Worm (Caenorhabditis elegans) whole organism, young adult: ENCODE results near the gene C17C3.9.

ENCODE experiments used
- B0336.3 ChIP-seq: fragments of 200-800 bp; sonication (Bioruptor generic); IDR thresholded peaks from 2 replicates; pipeline ENCODE4 v1.3.6; 2022; ENCODE audit warnings: missing genetic modification characterization, missing compliant biosample characterization
- C06A6.2 ChIP-seq: fragments of 200-800 bp; sonication (Bioruptor generic); conservative IDR thresholded peaks from 2 replicates; pipeline ENCODE4 v1.3.6; 2022; ENCODE audit warnings: missing genetic modification characterization, missing compliant biosample characterization
- C17E4.6 ChIP-seq: fragments of 200-800 bp; sonication (Bioruptor generic); IDR thresholded peaks from 2 replicates; pipeline ENCODE4 v1.3.6; 2022; ENCODE audit warnings: missing genetic modification reagents, missing genetic modification characterization, missing compliant biosample characterization
- F22D6.2 ChIP-seq: sonication (generic microtip); optimal IDR thresholded peaks from 2 replicates; lab custom pipeline; 2016; ENCODE audit warnings: mild to moderate bottlenecking, missing genetic modification characterization, missing compliant biosample characterization
- F23B12.7 ChIP-seq: sonication (generic microtip); optimal IDR thresholded peaks from 2 replicates; lab custom pipeline; 2017; ENCODE audit warnings: missing genetic modification characterization, mild to moderate bottlenecking, missing compliant biosample characterization, antibody characterized with exemption, moderate library complexity; ENCODE audit not compliant: insufficient read depth
- F39B2.1 ChIP-seq: fragments of 200-800 bp; sonication (Bioruptor generic); IDR thresholded peaks from 2 replicates; pipeline ENCODE4 v1.3.6; 2022; ENCODE audit warnings: missing genetic modification reagents, missing genetic modification characterization, missing compliant biosample characterization
- F49E8.2 ChIP-seq: sonication (generic microtip); optimal IDR thresholded peaks from 3 replicates; lab custom pipeline; 2017; ENCODE audit warnings: missing genetic modification characterization, mild to moderate bottlenecking, missing compliant biosample characterization, antibody characterized with exemption, moderate library complexity; ENCODE audit not compliant: insufficient read depth
- F55B11.4 ChIP-seq: sonication (generic microtip); optimal IDR thresholded peaks from 2 replicates; lab custom pipeline; 2016; ENCODE audit warnings: missing compliant biosample characterization, missing genetic modification characterization, borderline replicate concordance; ENCODE audit not compliant: insufficient read depth
- K11D2.4 ChIP-seq: fragments of 200-800 bp; sonication (Bioruptor generic); IDR thresholded peaks from 2 replicates; pipeline ENCODE4 v1.3.6; 2022; ENCODE audit warnings: missing genetic modification reagents, missing genetic modification characterization, missing compliant biosample characterization
- K12H6.12 ChIP-seq: fragments of 200-800 bp; sonication (Bioruptor generic); optimal IDR thresholded peaks from 2 replicates; lab custom pipeline; 2018; ENCODE audit warnings: mild to moderate bottlenecking, missing genetic modification characterization, missing compliant biosample characterization
- Y53F4B.3 ChIP-seq: fragments of 200-800 bp; sonication (Bioruptor generic); IDR thresholded peaks from 2 replicates; pipeline ENCODE4 v1.3.6; 2022; ENCODE audit warnings: missing genetic modification reagents, missing genetic modification characterization, missing compliant biosample characterization
- Y95B8A.8 ChIP-seq: fragments of 200-800 bp; sonication (Bioruptor generic); IDR thresholded peaks from 2 replicates; pipeline ENCODE4 v1.3.6; 2022; ENCODE audit warnings: missing genetic modification reagents, missing genetic modification characterization, missing compliant biosample characterization
- ama-1 ChIP-seq, 3 experiments: fragments of 150-350 bp in 1 of 3; sonication (generic microtip) in 2 of 3; optimal IDR thresholded peaks; 2 replicates each; lab custom pipeline; 2014 to 2018; ENCODE audit warnings: missing biosample characterization in 2 of 3, missing genetic modification characterization in 2 of 3, missing genetic modification reagents in 2 of 3
- aptf-2 ChIP-seq: fragments of 200-800 bp; sonication (Bioruptor generic); conservative IDR thresholded peaks from 2 replicates; pipeline ENCODE4 v1.3.6; 2022; ENCODE audit warnings: missing genetic modification reagents, missing genetic modification characterization, missing compliant biosample characterization
- attf-6 ChIP-seq: fragments of 200-800 bp; sonication (Bioruptor generic); IDR thresholded peaks from 2 replicates; pipeline ENCODE4 v1.3.6; 2022; ENCODE audit warnings: missing genetic modification reagents, missing genetic modification characterization, missing compliant biosample characterization
- ccch-3 ChIP-seq: fragments of 200-800 bp; sonication (Bioruptor generic); optimal IDR thresholded peaks from 2 replicates; lab custom pipeline; 2018; ENCODE audit warnings: mild to moderate bottlenecking, missing genetic modification characterization, missing compliant biosample characterization
- ceh-27 ChIP-seq: fragments of 200-800 bp; sonication (Bioruptor generic); optimal IDR thresholded peaks from 2 replicates; lab custom pipeline; 2018; ENCODE audit warnings: mild to moderate bottlenecking, missing genetic modification characterization, moderate library complexity, missing compliant biosample characterization
- ceh-79 ChIP-seq: sonication (generic microtip); optimal IDR thresholded peaks from 2 replicates; lab custom pipeline; 2017; ENCODE audit warnings: mild to moderate bottlenecking, missing genetic modification characterization, missing compliant biosample characterization
- dox-1 ChIP-seq: fragments of 200-800 bp; sonication (Bioruptor generic); IDR thresholded peaks from 2 replicates; pipeline ENCODE4 v1.3.6; 2022; ENCODE audit warnings: missing genetic modification reagents, missing genetic modification characterization, missing compliant biosample characterization
- dpl-1 ChIP-seq: fragments of 150-350 bp; optimal IDR thresholded peaks from 2 replicates; lab custom pipeline; 2014; ENCODE audit warnings: missing biosample characterization, missing genetic modification reagents, missing genetic modification characterization
- efl-1 ChIP-seq: fragments of 150-350 bp; optimal IDR thresholded peaks from 2 replicates; lab custom pipeline; 2014; ENCODE audit warnings: missing biosample characterization, missing genetic modification reagents, missing genetic modification characterization
- hmg-1.2 ChIP-seq: fragments of 200-800 bp; sonication (Bioruptor generic); IDR thresholded peaks from 2 replicates; pipeline ENCODE4 v1.3.6; 2022; ENCODE audit warnings: missing genetic modification reagents, missing genetic modification characterization, missing compliant biosample characterization
- let-607 ChIP-seq, 2 experiments: fragments of 200-800 bp in 1 of 2; sonication (Bioruptor generic) in 1 of 2; sonication (generic microtip) in 1 of 2; optimal IDR thresholded peaks; 2 replicates each; lab custom pipeline; 2016 to 2018; ENCODE audit warnings: mild to moderate bottlenecking in 2 of 2, missing compliant biosample characterization in 2 of 2, missing genetic modification characterization in 2 of 2, moderate library complexity in 2 of 2, missing genotype in 1 of 2
- lin-26 ChIP-seq: fragments of 200-800 bp; sonication (Bioruptor generic); IDR thresholded peaks from 2 replicates; pipeline ENCODE4 v1.3.6; 2022; ENCODE audit warnings: missing genetic modification reagents, missing genetic modification characterization, missing compliant biosample characterization
- lin-35 ChIP-seq, 3 experiments: fragments of 150-350 bp in 2 of 3; sonication (generic microtip) in 1 of 3; optimal IDR thresholded peaks; 2 replicates each; lab custom pipeline; 2014 to 2018; ENCODE audit warnings: missing biosample characterization in 3 of 3, missing genetic modification characterization in 3 of 3, missing genetic modification reagents in 3 of 3
- lir-1 ChIP-seq: fragments of 200-800 bp; sonication (Bioruptor generic); conservative IDR thresholded peaks from 2 replicates; pipeline ENCODE4 v1.3.6; 2022; ENCODE audit warnings: missing genetic modification reagents, missing genetic modification characterization, missing compliant biosample characterization
- lsl-1 ChIP-seq: fragments of 200-800 bp; sonication (Bioruptor generic); optimal IDR thresholded peaks from 2 replicates; lab custom pipeline; 2018; ENCODE audit warnings: mild to moderate bottlenecking, missing genetic modification characterization, moderate library complexity, missing compliant biosample characterization
- madf-3 ChIP-seq: fragments of 200-800 bp; sonication (Bioruptor generic); IDR thresholded peaks from 2 replicates; pipeline ENCODE4 v1.3.6; 2022; ENCODE audit warnings: missing genetic modification reagents, missing genetic modification characterization, missing compliant biosample characterization
- madf-6 ChIP-seq: fragments of 200-800 bp; sonication (Bioruptor generic); IDR thresholded peaks from 2 replicates; pipeline ENCODE4 v1.3.6; 2022; ENCODE audit warnings: missing genetic modification reagents, missing genetic modification characterization, missing compliant biosample characterization
- madf-8 ChIP-seq: fragments of 200-800 bp; sonication (Bioruptor generic); conservative IDR thresholded peaks from 2 replicates; pipeline ENCODE4 v1.3.6; 2022; ENCODE audit warnings: missing genetic modification reagents, missing genetic modification characterization, missing compliant biosample characterization
- mes-4 ChIP-seq: sonication (generic microtip); optimal IDR thresholded peaks from 2 replicates; lab custom pipeline; 2016; ENCODE audit warnings: missing genotype, missing genetic modification characterization, missing compliant biosample characterization
- mxl-1 ChIP-seq: sonication (generic microtip); optimal IDR thresholded peaks from 2 replicates; lab custom pipeline; 2016; ENCODE audit warnings: missing genetic modification characterization, missing compliant biosample characterization
- nhr-120 ChIP-seq: fragments of 200-800 bp; sonication (Bioruptor generic); IDR thresholded peaks from 2 replicates; pipeline ENCODE4 v1.3.6; 2022; ENCODE audit warnings: missing genetic modification characterization, missing compliant biosample characterization
- nhr-27 ChIP-seq: fragments of 200-800 bp; sonication (Bioruptor generic); optimal IDR thresholded peaks from 2 replicates; lab custom pipeline; 2018; ENCODE audit warnings: mild to moderate bottlenecking, missing genetic modification characterization, moderate library complexity, missing compliant biosample characterization
- nhr-90 ChIP-seq: sonication (generic microtip); optimal IDR thresholded peaks from 2 replicates; lab custom pipeline; 2016; ENCODE audit warnings: missing genotype, mild to moderate bottlenecking, missing genetic modification characterization, missing compliant biosample characterization
- snpc-1.3 ChIP-seq: sonication (generic microtip); optimal IDR thresholded peaks from 2 replicates; lab custom pipeline; 2017; ENCODE audit warnings: missing genetic modification characterization, mild to moderate bottlenecking, missing compliant biosample characterization, antibody characterized with exemption, moderate library complexity, missing genotype, missing genetic modification reagents; ENCODE audit not compliant: insufficient read depth
- snpc-3.4 ChIP-seq: sonication (generic microtip); optimal IDR thresholded peaks from 2 replicates; lab custom pipeline; 2017; ENCODE audit warnings: missing genetic modification characterization, mild to moderate bottlenecking, missing compliant biosample characterization, antibody characterized with exemption, moderate library complexity, missing genotype, missing genetic modification reagents
- snpc-4 ChIP-seq, 5 experiments: fragments of 150-350 bp in 1 of 5; sonication (generic microtip) in 4 of 5; optimal IDR thresholded peaks; 2 replicates each; lab custom pipeline; 2014 to 2018; ENCODE audit warnings: missing genetic modification characterization in 5 of 5, missing biosample characterization in 3 of 5, antibody characterized with exemption in 2 of 5, mild to moderate bottlenecking in 2 of 5, missing compliant biosample characterization in 2 of 5, missing genotype in 2 of 5, moderate library complexity in 2 of 5, missing genetic modification reagents in 1 of 5
- tbp1 ChIP-seq: fragments of 200-800 bp; sonication (Bioruptor generic); optimal IDR thresholded peaks from 2 replicates; lab custom pipeline; 2018; ENCODE audit warnings: mild to moderate bottlenecking, missing genetic modification characterization, missing compliant biosample characterization
- tlf-1 ChIP-seq: fragments of 200-800 bp; sonication (Bioruptor generic); optimal IDR thresholded peaks from 2 replicates; lab custom pipeline; 2018; ENCODE audit warnings: mild to moderate bottlenecking, missing genetic modification characterization, missing compliant biosample characterization
- zfh-2 ChIP-seq: fragments of 200-800 bp; sonication (Bioruptor generic); conservative IDR thresholded peaks from 2 replicates; pipeline ENCODE4 v1.3.6; 2022; ENCODE audit warnings: missing genetic modification reagents, missing genetic modification characterization, missing compliant biosample characterization
- zim-3 ChIP-seq: sonication (generic microtip); optimal IDR thresholded peaks from 2 replicates; lab custom pipeline; 2017; ENCODE audit warnings: mild to moderate bottlenecking, missing genetic modification characterization, moderate library complexity, missing compliant biosample characterization
- ztf-25 ChIP-seq: fragments of 200-800 bp; sonication (Bioruptor generic); IDR thresholded peaks from 2 replicates; pipeline ENCODE4 v1.3.6; 2022; ENCODE audit warnings: missing genetic modification reagents, missing genetic modification characterization, missing compliant biosample characterization

C17C3.9 gene

DNA sequence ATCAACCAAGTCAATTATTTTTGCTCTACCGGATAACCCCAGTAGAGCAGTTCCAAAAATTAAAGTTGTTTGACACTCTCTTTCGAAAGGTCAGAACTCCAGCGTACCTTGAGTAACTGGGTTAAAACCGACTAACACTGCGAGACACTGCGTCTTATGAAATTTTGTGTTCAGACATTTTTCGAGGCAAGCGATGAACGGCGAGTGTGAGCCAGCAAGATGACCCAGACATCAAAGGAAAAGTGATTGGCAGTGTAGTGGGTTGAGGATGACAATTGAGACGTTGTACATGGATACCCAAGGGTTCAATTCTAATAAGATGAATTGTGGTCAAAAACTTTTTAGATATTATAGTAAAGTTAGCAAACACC lies 12.1 kb upstream of the C17C3.9 start (continued):
- TF ChIP-seq Y53F4B.3 (GFP tag; lab: Robert Waterston, UW) (no peak), snpc-4 (GFP tag; optimal IDR thresholded peaks at IDR 0.05; lab: Kevin White, UChicago) (peak; percentile 93), snpc-4 (tag; optimal IDR thresholded peaks at IDR 0.05; lab: Kevin White, UChicago) (peak; percentile 98 to 99 (median 98)), efl-1 (GFP tag; lab: Kevin White, UChicago) (no peak), F55B11.4 (tag; lab: Kevin White, UChicago) (no peak)
- TF ChIP-seq, all 124 proteins: peak for 31

DNA sequence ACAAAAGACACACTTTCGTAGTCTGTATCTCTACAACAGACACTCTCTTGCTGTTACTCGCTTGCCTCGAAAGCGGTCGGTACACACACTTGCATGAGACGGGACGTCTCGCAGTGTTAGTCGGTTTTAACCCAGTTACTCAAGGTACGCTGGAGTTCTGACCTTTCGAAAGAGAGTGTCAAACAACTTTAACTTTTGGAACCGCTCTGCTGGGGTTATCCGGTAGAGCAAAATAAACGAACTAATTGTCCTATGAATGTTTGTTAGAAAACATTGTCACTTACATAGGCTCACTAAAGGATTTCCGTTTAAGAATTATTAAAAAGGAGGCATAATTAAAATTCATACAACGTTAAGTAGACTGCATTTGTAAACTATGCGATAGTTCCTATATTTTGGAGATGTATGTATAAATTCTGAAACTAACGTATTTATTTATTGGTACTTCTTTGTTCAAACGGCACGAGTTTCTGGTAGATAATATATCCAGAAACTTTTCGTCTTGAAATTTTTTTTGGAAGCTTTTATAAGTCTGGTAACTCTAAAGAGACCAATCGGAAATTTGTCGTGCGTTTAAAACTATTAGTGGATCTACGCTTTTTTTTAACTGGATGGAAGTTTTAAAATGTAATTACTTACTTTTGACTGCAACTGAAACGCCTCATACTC lies 11.5 kb upstream of the C17C3.9 start:
- peak; percentile 72; the same call in 1 of the 2 replicates for TF ChIP-seq aptf-2 (GFP tag; lab: Robert Waterston, UW)
- peak; percentile 98 for TF ChIP-seq K12H6.12 (tag; lab: Kevin White, UChicago)
- peak; percentile 85 for TF ChIP-seq madf-6 (GFP tag; lab: Robert Waterston, UW)
- TF ChIP-seq zim-3 (tag; lab: Kevin White, UChicago), result peak; percentile 91
- 0 out of 2 replicates have a peak, but pooled peaks have one; percentile 35 for TF ChIP-seq nhr-120 (GFP tag; lab: Robert Waterston, UW)
- peak; percentile 83 for TF ChIP-seq tbp1 (GFP tag; lab: Kevin White, UChicago)
- TF ChIP-seq nhr-90 (tag; lab: Kevin White, UChicago), result peak; percentile 69
- peak; percentile 90 for TF ChIP-seq hmg-1.2
- TF ChIP-seq madf-3 (GFP tag; lab: Robert Waterston, UW), result no peak; the same call in none of the 2 replicates
- TF ChIP-seq madf-8 (GFP tag; lab: Robert Waterston, UW), result peak; percentile 49
- TF ChIP-seq lin-26 (GFP tag; lab: Robert Waterston, UW), result peak; percentile 91
- TF ChIP-seq tlf-1 (GFP tag; lab: Kevin White, UChicago), result peak; percentile 94
- TF ChIP-seq zfh-2, result peak; percentile 89
- peak; percentile 95 for TF ChIP-seq ceh-79 (tag; lab: Kevin White, UChicago)
- TF ChIP-seq lir-1 (GFP tag; lab: Robert Waterston, UW), result peak; percentile 89
- peak; percentile 95 for TF ChIP-seq K11D2.4 (GFP tag; lab: Robert Waterston, UW)
- TF ChIP-seq nhr-27 (tag; lab: Kevin White, UChicago), result peak; percentile 89
- peak; percentile 59 for TF ChIP-seq F49E8.2
- no peak for TF ChIP-seq ztf-25 (GFP tag; lab: Robert Waterston, UW)
- TF ChIP-seq ama-1 (optimal IDR thresholded peaks at IDR 0.05; lab: Kevin White, UChicago), result peak; percentile 100
- TF ChIP-seq ama-1 (GFP tag; optimal IDR thresholded peaks at IDR 0.05; lab: Kevin White, UChicago), result peak; percentile 85 to 93
- TF ChIP-seq efl-1 (GFP tag; lab: Kevin White, UChicago), result peak; percentile 47
- peak; percentile 79 to 91 for TF ChIP-seq let-607 (tag; optimal IDR thresholded peaks at IDR 0.05; lab: Kevin White, UChicago)
- TF ChIP-seq lsl-1 (GFP tag; lab: Kevin White, UChicago), result peak; percentile 55
- peak; percentile 81 for TF ChIP-seq ccch-3 (GFP tag; lab: Kevin White, UChicago)
- TF ChIP-seq F22D6.2 (tag; lab: Kevin White, UChicago), result peak; percentile 84
- TF ChIP-seq C17E4.6, result peak; percentile 85
- TF ChIP-seq C06A6.2 (GFP tag; lab: Robert Waterston, UW), result peak; percentile 96
- peak; percentile 55 for TF ChIP-seq mes-4 (tag; lab: Kevin White, UChicago)
- peak; percentile 97 for TF ChIP-seq dox-1 (GFP tag; lab: Robert Waterston, UW)
- TF ChIP-seq Y95B8A.8 (GFP tag; lab: Robert Waterston, UW), result peak; percentile 95
- TF ChIP-seq attf-6 (GFP tag; lab: Robert Waterston, UW), result peak; percentile 100
- TF ChIP-seq F23B12.7 (tag; lab: Kevin White, UChicago), result peak; percentile 93
- TF ChIP-seq dpl-1 (GFP tag; lab: Kevin White, UChicago), result peak; percentile 53
- TF ChIP-seq snpc-3.4 (tag; lab: Kevin White, UChicago), result peak; percentile 93
- TF ChIP-seq mxl-1, result peak; percentile 65
- TF ChIP-seq snpc-1.3 (tag; lab: Kevin White, UChicago), result peak; percentile 77
- peak; percentile 98 for TF ChIP-seq B0336.3 (GFP tag; lab: Robert Waterston, UW)
- TF ChIP-seq lin-35 (GFP tag; optimal IDR thresholded peaks at IDR 0.05; lab: Kevin White, UChicago), result peak in 2 of 3 experiments; percentile 73 to 91
- peak; percentile 8; the same call in 1 of the 2 replicates for TF ChIP-seq F39B2.1 (GFP tag; lab: Robert Waterston, UW)
- TF ChIP-seq ceh-27 (GFP tag; lab: Kevin White, UChicago), result peak; percentile 98
